Worm (Caenorhabditis elegans) whole organism, midembryonic: ENCODE measurements around the gene pir-1.

Experiments
- T22C8.4 ChIP-seq: fragments of 200-800 bp; sonication (Bioruptor generic); IDR thresholded peaks from 2 replicates; pipeline ENCODE4 v1.3.6; 2022; ENCODE audit warnings: missing genetic modification characterization, missing compliant biosample characterization
- cog-1 ChIP-seq: sonication (generic microtip); optimal IDR thresholded peaks from 2 replicates; lab custom pipeline; 2016; ENCODE audit warnings: missing genetic modification characterization, missing compliant biosample characterization
- flt-1 ChIP-seq: fragments of 200-800 bp; sonication (Bioruptor generic); IDR thresholded peaks from 2 replicates; pipeline ENCODE4 v1.3.6; 2022; ENCODE audit warnings: missing genetic modification characterization, missing compliant biosample characterization
- klf-2 ChIP-seq: fragments of 200-800 bp; sonication (Bioruptor generic); conservative IDR thresholded peaks from 2 replicates; pipeline ENCODE4 v1.3.6; 2022; ENCODE audit warnings: missing genetic modification reagents, missing genetic modification characterization, missing compliant biosample characterization
- med-1 ChIP-seq: sonication (generic microtip); optimal IDR thresholded peaks from 2 replicates; lab custom pipeline; 2017; ENCODE audit warnings: missing genetic modification characterization, mild to moderate bottlenecking, missing compliant biosample characterization, antibody characterized with exemption, missing genetic modification reagents; ENCODE audit not compliant: insufficient read depth
- ref-1 ChIP-seq: fragments of 200-800 bp; sonication (Bioruptor generic); conservative IDR thresholded peaks from 2 replicates; pipeline ENCODE4 v1.3.6; 2022; ENCODE audit warnings: missing genetic modification reagents, missing genetic modification characterization, missing compliant biosample characterization
- tab-1 ChIP-seq: fragments of 200-800 bp; sonication (Bioruptor generic); IDR thresholded peaks from 2 replicates; pipeline ENCODE4 v1.3.6; 2022; ENCODE audit warnings: missing genetic modification characterization, missing compliant biosample characterization
- ztf-23 ChIP-seq: fragments of 200-800 bp; sonication (Bioruptor generic); IDR thresholded peaks from 2 replicates; pipeline ENCODE4 v1.3.6; 2022; ENCODE audit warnings: missing genetic modification reagents, missing genetic modification characterization, missing compliant biosample characterization
- ztf-29 ChIP-seq: fragments of 200-800 bp; sonication (Bioruptor generic); IDR thresholded peaks from 2 replicates; pipeline ENCODE4 v1.3.6; 2022; ENCODE audit warnings: missing genetic modification reagents, missing genetic modification characterization, missing compliant biosample characterization

Gene pir-1

ce11 chrII:9177080-9177479, at the start of gene pir-1, which contains the start of gene sec-5:
Gene pir-1 (plus strand): TSS chrII:9177300.
Gene sec-5 (minus strand): TSS chrII:9177152.
- 0 out of 2 replicates have a peak, but pooled peaks have one; percentile 26 for TF ChIP-seq flt-1 (GFP tag; lab: Robert Waterston, UW)
- no peak for TF ChIP-seq cog-1 (tag; lab: Kevin White, UChicago)

DNA sequence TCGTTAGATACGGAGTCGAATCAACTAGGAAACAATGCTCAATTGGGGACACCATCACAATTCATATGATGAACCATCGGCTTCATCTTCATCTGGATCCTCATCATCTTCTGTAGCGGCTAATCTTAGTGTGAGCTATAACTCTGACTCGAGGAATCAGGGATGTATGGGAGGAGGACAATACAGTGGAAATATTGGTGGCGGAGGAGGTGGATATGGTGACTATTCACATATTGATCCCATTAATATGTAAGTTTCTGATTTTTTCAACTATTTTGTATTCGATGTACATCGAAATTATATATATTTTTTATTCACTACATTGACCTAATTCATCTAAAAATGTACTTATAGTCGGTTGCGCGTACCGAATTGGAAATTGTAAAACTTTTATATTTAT, 49.7 kb upstream of the pir-1 start:
- no peak for TF ChIP-seq tab-1 (GFP tag; lab: Robert Waterston, UW)
- no peak for TF ChIP-seq T22C8.4 (GFP tag; lab: Robert Waterston, UW)
- no peak for TF ChIP-seq med-1
- TF ChIP-seq ref-1 (GFP tag; lab: Robert Waterston, UW) = no peak
- TF ChIP-seq cog-1 (tag; lab: Kevin White, UChicago) = no peak
- no peak for TF ChIP-seq flt-1 (GFP tag; lab: Robert Waterston, UW)
- no peak for TF ChIP-seq ztf-29
- TF ChIP-seq ztf-23 (GFP tag; lab: Robert Waterston, UW) = no peak
- TF ChIP-seq klf-2 (GFP tag; lab: Robert Waterston, UW) = no peak

- TF ChIP-seq flt-1 (GFP tag; lab: Robert Waterston, UW) (no peak), tab-1 (GFP tag; lab: Robert Waterston, UW) (no peak), T22C8.4 (GFP tag; lab: Robert Waterston, UW) (no peak), ztf-29 (no peak), klf-2 (GFP tag; lab: Robert Waterston, UW) (no peak), med-1 (no peak), ref-1 (GFP tag; lab: Robert Waterston, UW) (no peak), ztf-23 (GFP tag; lab: Robert Waterston, UW) (no peak), cog-1 (tag; lab: Kevin White, UChicago) (no peak)
These were observed 49.0 kb upstream of the pir-1 start for ce11 chrII:9128132-9128531.

ce11 chrII:9130339-9130738, 46.8 kb upstream of the pir-1 start:
- no peak for TF ChIP-seq flt-1 (GFP tag; lab: Robert Waterston, UW)
- TF ChIP-seq ztf-29 = no peak
- no peak for TF ChIP-seq tab-1 (GFP tag; lab: Robert Waterston, UW)
- TF ChIP-seq ref-1 (GFP tag; lab: Robert Waterston, UW) = no peak
- no peak for TF ChIP-seq med-1

DNA sequence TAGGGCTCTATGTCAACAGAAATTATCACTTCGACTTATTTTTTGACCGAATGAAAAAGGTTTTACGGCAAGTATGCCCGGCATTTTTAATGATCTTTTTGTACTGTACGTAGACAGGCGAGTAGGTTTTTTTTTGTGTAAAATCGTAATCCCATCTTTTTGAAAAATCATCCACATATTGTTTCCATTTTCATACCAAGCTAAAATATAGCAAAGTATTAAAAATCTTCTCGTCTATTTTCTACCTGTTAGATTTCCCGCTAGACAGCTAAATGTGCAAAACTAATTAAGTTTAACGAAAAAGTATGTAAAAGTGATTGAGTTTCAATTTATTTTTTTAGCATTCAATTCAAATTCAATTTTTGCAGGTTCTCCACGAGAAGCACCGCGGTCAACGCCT, 45.7 kb upstream of the pir-1 start, which contains the start of gene C16D2.1:
Gene C16D2.1, plus strand, starts transcription at position 301 of the 400 bp plus-strand sequence.
- TF ChIP-seq klf-2 (GFP tag; lab: Robert Waterston, UW) (no peak), T22C8.4 (GFP tag; lab: Robert Waterston, UW) (no peak), med-1 (no peak), flt-1 (GFP tag; lab: Robert Waterston, UW) (no peak), ref-1 (GFP tag; lab: Robert Waterston, UW) (no peak), ztf-29 (no peak), ztf-23 (GFP tag; lab: Robert Waterston, UW) (no peak), cog-1 (tag; lab: Kevin White, UChicago) (no peak), tab-1 (GFP tag; lab: Robert Waterston, UW) (no peak)

DNA sequence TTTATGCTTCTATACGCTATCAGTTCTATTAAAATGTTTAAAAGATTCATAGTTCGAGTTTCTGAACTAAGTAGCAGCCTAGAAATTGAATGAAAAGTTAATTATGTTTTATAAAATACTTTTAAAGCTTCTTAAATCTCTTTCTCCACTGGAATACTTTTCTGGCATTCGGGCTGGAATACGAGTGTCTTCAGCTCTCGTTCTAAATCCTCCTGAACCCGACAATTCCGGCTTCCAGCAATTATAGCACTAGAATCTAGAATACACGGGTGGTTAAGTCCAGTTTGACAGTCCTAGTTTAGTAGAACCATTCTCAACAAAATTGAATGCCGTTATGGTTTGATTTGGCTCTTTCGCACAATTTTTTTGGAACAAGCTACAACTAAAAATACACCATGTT, 44.8 kb upstream of the pir-1 start:
- TF ChIP-seq flt-1 (GFP tag; lab: Robert Waterston, UW) (no peak), cog-1 (tag; lab: Kevin White, UChicago) (no peak), T22C8.4 (GFP tag; lab: Robert Waterston, UW) (no peak), med-1 (no peak), ztf-23 (GFP tag; lab: Robert Waterston, UW) (no peak), klf-2 (GFP tag; lab: Robert Waterston, UW) (no peak), tab-1 (GFP tag; lab: Robert Waterston, UW) (no peak), ref-1 (GFP tag; lab: Robert Waterston, UW) (no peak), ztf-29 (no peak)

- TF ChIP-seq tab-1 (GFP tag; lab: Robert Waterston, UW) (no peak), ref-1 (GFP tag; lab: Robert Waterston, UW) (no peak), med-1 (no peak), ztf-29 (no peak), cog-1 (tag; lab: Kevin White, UChicago) (no peak), flt-1 (GFP tag; lab: Robert Waterston, UW) (no peak), T22C8.4 (GFP tag; lab: Robert Waterston, UW) (no peak), ztf-23 (GFP tag; lab: Robert Waterston, UW) (no peak), klf-2 (GFP tag; lab: Robert Waterston, UW) (no peak)
These were observed 41.2 kb upstream of the pir-1 start, which contains the start of gene nlp-78 for ce11 chrII:9135878-9136277. Gene nlp-78 (plus strand): TSS chrII:9136178.

- no peak for TF ChIP-seq cog-1 (tag; lab: Kevin White, UChicago)
- no peak for TF ChIP-seq ztf-23 (GFP tag; lab: Robert Waterston, UW)
- TF ChIP-seq tab-1 (GFP tag; lab: Robert Waterston, UW) = no peak
- no peak for TF ChIP-seq med-1
- TF ChIP-seq klf-2 (GFP tag; lab: Robert Waterston, UW) = no peak
- no peak for TF ChIP-seq T22C8.4 (GFP tag; lab: Robert Waterston, UW)
- TF ChIP-seq ztf-29 = no peak
- TF ChIP-seq flt-1 (GFP tag; lab: Robert Waterston, UW) = no peak
These were observed 39.3 kb upstream of the pir-1 start, which contains the start of gene C16D2.3 for ce11 chrII:9137803-9138202. Gene C16D2.3 (plus strand): TSS chrII:9138103.

ce11 chrII:9139172-9139700, 37.9 kb upstream of the pir-1 start, which contains the start of gene Y9C2UA.1:
Gene Y9C2UA.1 (plus strand): TSS chrII:9139650.
- TF ChIP-seq ztf-23 (GFP tag; lab: Robert Waterston, UW) (no peak), ref-1 (GFP tag; lab: Robert Waterston, UW) (no peak), flt-1 (GFP tag; lab: Robert Waterston, UW) (no peak), cog-1 (tag; lab: Kevin White, UChicago) (no peak), med-1 (no peak), T22C8.4 (GFP tag; lab: Robert Waterston, UW) (no peak), klf-2 (GFP tag; lab: Robert Waterston, UW) (no peak), ztf-29 (no peak), tab-1 (GFP tag; lab: Robert Waterston, UW) (no peak)
